Worm (Caenorhabditis elegans) whole organism, mixed stage, embryonic: Measurements from ENCODE around the gene cpg-4.

Experiments used
- bed-3 ChIP-seq: fragments of 200-800 bp; sonication (Bioruptor generic); optimal IDR thresholded peaks from 3 replicates; lab custom pipeline; 2018; ENCODE audit warnings: mild to moderate bottlenecking, missing genetic modification characterization, moderate library complexity, missing compliant biosample characterization
- ceh-43 ChIP-seq: fragments of 200-800 bp; sonication (Bioruptor generic); optimal IDR thresholded peaks from 2 replicates; lab custom pipeline; 2018; ENCODE audit warnings: mild to moderate bottlenecking, missing genetic modification characterization, moderate library complexity, missing compliant biosample characterization
- ceh-83 ChIP-seq: fragments of 200-800 bp; sonication (Bioruptor generic); optimal IDR thresholded peaks from 2 replicates; lab custom pipeline; 2018; ENCODE audit warnings: mild to moderate bottlenecking, missing genetic modification characterization, missing compliant biosample characterization
- cnd-1 ChIP-seq: fragments of 200-800 bp; sonication (Bioruptor generic); optimal IDR thresholded peaks from 2 replicates; lab custom pipeline; 2018; ENCODE audit warnings: mild to moderate bottlenecking, missing genetic modification characterization, missing compliant biosample characterization
- elt-1 ChIP-seq: sonication (generic microtip); optimal IDR thresholded peaks from 2 replicates; lab custom pipeline; 2017; ENCODE audit warnings: missing genetic modification characterization, mild to moderate bottlenecking, missing compliant biosample characterization, antibody characterized with exemption, moderate library complexity, borderline replicate concordance; ENCODE audit not compliant: insufficient read depth
- lin-13 ChIP-seq: fragments of 150-350 bp; optimal IDR thresholded peaks from 2 replicates; lab custom pipeline; 2014; ENCODE audit warnings: missing biosample characterization, missing genetic modification characterization
- lin-32 ChIP-seq: fragments of 200-800 bp; sonication (Bioruptor generic); optimal IDR thresholded peaks from 2 replicates; lab custom pipeline; 2018; ENCODE audit warnings: mild to moderate bottlenecking, missing genetic modification characterization, missing compliant biosample characterization
- unc-120 ChIP-seq: sonication (generic microtip); optimal IDR thresholded peaks from 2 replicates; lab custom pipeline; 2017; ENCODE audit warnings: missing genetic modification characterization, missing compliant biosample characterization; ENCODE audit not compliant: poor library complexity, severe bottlenecking
- ztf-11 ChIP-seq: fragments of 150-350 bp; optimal IDR thresholded peaks from 2 replicates; lab custom pipeline; 2014; ENCODE audit warnings: missing biosample characterization, missing genetic modification characterization

The cpg-4 gene

ce11 chrV:6044448-6044847, 48.2 kb downstream of the cpg-4 start:
- no peak for TF ChIP-seq ceh-83 (GFP tag; lab: Kevin White, UChicago)

- TF ChIP-seq cnd-1 (tag; lab: Kevin White, UChicago) (no peak), ztf-11 (no peak), unc-120 (tag; lab: Kevin White, UChicago) (no peak), lin-13 (no peak), ceh-43 (no peak), elt-1 (tag; lab: Kevin White, UChicago) (no peak)
These were observed 48.8 kb downstream of the cpg-4 start, which contains the start of gene R01B10.3 for ce11 chrV:6044853-6045594. TSS of gene R01B10.3 (minus strand) at chrV:6045129.

ce11 chrV:6047818-6048217, 51.6 kb downstream of the cpg-4 start, which contains the start of gene pgap-3:
TSS of gene pgap-3 (minus strand) at chrV:6047918.
- TF ChIP-seq bed-3 (GFP tag; lab: Kevin White, UChicago) (no peak), lin-32 (GFP tag; lab: Kevin White, UChicago) (no peak)
- TF ChIP-seq, all 35 proteins: peak for 0
